Fruit fly (Drosophila melanogaster) whole organism, embryonic: Measurements from ENCODE around the gene Wbp2.
A peak's percentile ranks its signal among the peaks of the same experiment; 100 is the strongest.

Source experiments
- Atf-2 ChIP-seq: fragments of 200-800 bp; sonication (Bioruptor generic); optimal IDR thresholded peaks from 2 replicates; lab custom pipeline; 2016; ENCODE audit warnings: missing biosample characterization, missing genetic modification characterization
- CG10321 ChIP-seq: fragments of 200-800 bp; sonication (Bioruptor generic); IDR thresholded peaks from 2 replicates; pipeline ENCODE4 v1.3.6; 2022; ENCODE audit warnings: missing biosample characterization, missing genetic modification characterization
- CG11504 ChIP-seq: fragments of 200-800 bp; sonication (Bioruptor generic); optimal IDR thresholded peaks from 3 replicates; lab custom pipeline; 2019; ENCODE audit warnings: missing biosample characterization, mild to moderate bottlenecking, missing genetic modification characterization, moderate library complexity
- CG11560 ChIP-seq: fragments of 200-800 bp; sonication (Bioruptor generic); IDR thresholded peaks from 3 replicates; pipeline ENCODE4 v1.3.6; 2022; ENCODE audit warnings: missing biosample characterization, missing genetic modification characterization
- CG13894 ChIP-seq: fragments of 200-800 bp; sonication (Bioruptor generic); optimal IDR thresholded peaks from 3 replicates; lab custom pipeline; 2018; ENCODE audit warnings: missing biosample characterization, mild to moderate bottlenecking, missing genetic modification characterization, moderate library complexity
- CG1832 ChIP-seq: fragments of 200-800 bp; sonication (Bioruptor generic); optimal IDR thresholded peaks from 2 replicates; lab custom pipeline; 2017; ENCODE audit warnings: missing biosample characterization, mild to moderate bottlenecking, missing genetic modification characterization, inconsistent platforms
- CG2116 ChIP-seq: fragments of 200-800 bp; sonication (Bioruptor generic); optimal IDR thresholded peaks from 3 replicates; lab custom pipeline; 2018; ENCODE audit warnings: missing biosample characterization, mild to moderate bottlenecking, missing genetic modification characterization
- CG3163 ChIP-seq: fragments of 200-800 bp; sonication (Bioruptor generic); optimal IDR thresholded peaks from 3 replicates; lab custom pipeline; 2016; ENCODE audit warnings: missing biosample characterization, missing genetic modification characterization
- CG43689 ChIP-seq: fragments of 200-800 bp; sonication (Bioruptor generic); IDR thresholded peaks from 2 replicates; pipeline ENCODE4 v1.3.6; 2022; ENCODE audit warnings: missing biosample characterization, missing genetic modification characterization
- CG5180 ChIP-seq: fragments of 200-800 bp; sonication (Bioruptor generic); optimal IDR thresholded peaks from 3 replicates; lab custom pipeline; 2017; ENCODE audit warnings: missing biosample characterization, missing genetic modification characterization, mild to moderate bottlenecking, moderate library complexity, missing genetic modification reagents
- CG6689 ChIP-seq: fragments of 200-800 bp; sonication (Bioruptor generic); IDR thresholded peaks from 2 replicates; pipeline ENCODE4 v1.3.6; 2022; ENCODE audit warnings: missing biosample characterization, missing genetic modification characterization
- CG7372 ChIP-seq: fragments of 200-800 bp; sonication (Bioruptor generic); IDR thresholded peaks from 2 replicates; pipeline ENCODE4 v1.3.6; 2022; ENCODE audit warnings: missing biosample characterization, missing genetic modification characterization
- CG7839 ChIP-seq: fragments of 200-800 bp; sonication (Bioruptor generic); optimal IDR thresholded peaks from 3 replicates; lab custom pipeline; 2018; ENCODE audit warnings: missing biosample characterization, mild to moderate bottlenecking, missing genetic modification characterization, moderate library complexity
- CG8359 ChIP-seq: fragments of 200-800 bp; sonication (Bioruptor generic); optimal IDR thresholded peaks from 2 replicates; lab custom pipeline; 2017; ENCODE audit warnings: missing biosample characterization, mild to moderate bottlenecking, missing genetic modification characterization, borderline replicate concordance
- CG8478 ChIP-seq: fragments of >200 bp; optimal IDR thresholded peaks from 2 replicates; lab custom pipeline; 2018
- CG9215 ChIP-seq: fragments of 200-800 bp; sonication (Bioruptor generic); IDR thresholded peaks from 2 replicates; pipeline ENCODE4 v1.3.6; 2022; ENCODE audit warnings: missing biosample characterization, missing genetic modification characterization
- CG9932 ChIP-seq: fragments of 200-800 bp; sonication (Bioruptor generic); IDR thresholded peaks from 2 replicates; pipeline ENCODE4 v1.3.6; 2022; ENCODE audit warnings: missing biosample characterization, missing genetic modification characterization
- D19A ChIP-seq: fragments of 200-800 bp; optimal IDR thresholded peaks from 3 replicates; lab custom pipeline; 2019; ENCODE audit warnings: missing biosample characterization, mild to moderate bottlenecking, missing genetic modification characterization, moderate library complexity
- Dip2 ChIP-seq: fragments of 200-800 bp; sonication (Bioruptor generic); IDR thresholded peaks from 2 replicates; pipeline ENCODE4 v1.3.6; 2022; ENCODE audit warnings: missing biosample characterization, missing genetic modification characterization
- E2f2 ChIP-seq: fragments of 200-800 bp; sonication (Bioruptor generic); IDR thresholded peaks from 2 replicates; pipeline ENCODE4 v1.3.6; 2022; ENCODE audit warnings: missing biosample characterization, missing genetic modification characterization
- HLH3B ChIP-seq: fragments of 200-800 bp; sonication (Bioruptor generic); IDR thresholded peaks from 2 replicates; pipeline ENCODE4 v1.3.6; 2022; ENCODE audit warnings: missing biosample characterization, missing genetic modification characterization
- Hr78 ChIP-seq, 2 experiments: fragments of 200-800 bp in 1 of 2; fragments of >200 bp in 1 of 2; sonication (Bioruptor generic) in 1 of 2; optimal IDR thresholded peaks; 2 replicates each; lab custom pipeline; 2017 to 2019; ENCODE audit warnings: missing biosample characterization in 2 of 2, missing genetic modification characterization in 2 of 2, mild to moderate bottlenecking in 1 of 2, moderate library complexity in 1 of 2
- Hsf ChIP-seq: fragments of 200-800 bp; sonication (Bioruptor generic); optimal IDR thresholded peaks from 3 replicates; lab custom pipeline; 2016; ENCODE audit warnings: missing biosample characterization, missing genetic modification characterization
- Lim3 ChIP-seq: fragments of 200-800 bp; sonication (Bioruptor generic); IDR thresholded peaks from 2 replicates; pipeline ENCODE4 v1.3.6; 2022; ENCODE audit warnings: missing biosample characterization, missing genetic modification characterization
- Myb ChIP-seq: fragments of 200-800 bp; sonication (Bioruptor generic); optimal IDR thresholded peaks from 2 replicates; lab custom pipeline; 2016; ENCODE audit warnings: missing biosample characterization, missing genetic modification characterization
- Nf-YB ChIP-seq: fragments of 200-800 bp; sonication (Bioruptor generic); optimal IDR thresholded peaks from 3 replicates; lab custom pipeline; 2019; ENCODE audit warnings: missing biosample characterization, mild to moderate bottlenecking, missing genetic modification characterization, moderate library complexity
- Nf-YC ChIP-seq: fragments of 200-800 bp; optimal IDR thresholded peaks from 3 replicates; lab custom pipeline; 2019; ENCODE audit warnings: missing biosample characterization, mild to moderate bottlenecking, missing genetic modification characterization, moderate library complexity
- Rx ChIP-seq: fragments of 200-800 bp; sonication (Bioruptor generic); IDR thresholded peaks from 2 replicates; pipeline ENCODE4 v1.3.6; 2022; ENCODE audit warnings: missing biosample characterization, missing genetic modification characterization
- Six4 ChIP-seq: fragments of 200-800 bp; sonication (Bioruptor generic); optimal IDR thresholded peaks from 2 replicates; lab custom pipeline; 2016; ENCODE audit warnings: missing biosample characterization, missing genetic modification characterization
- Sry-δ ChIP-seq: fragments of 200-800 bp; sonication (Bioruptor generic); optimal IDR thresholded peaks from 2 replicates; lab custom pipeline; 2016; ENCODE audit warnings: missing biosample characterization, missing genetic modification characterization
- ac ChIP-seq: fragments of 200-800 bp; sonication (Bioruptor generic); optimal IDR thresholded peaks from 3 replicates; lab custom pipeline; 2017; ENCODE audit warnings: missing biosample characterization, mild to moderate bottlenecking, missing genetic modification characterization
- bab2 ChIP-seq: fragments of 200-800 bp; sonication (Bioruptor generic); optimal IDR thresholded peaks from 2 replicates; lab custom pipeline; 2016; ENCODE audit warnings: missing biosample characterization, missing genetic modification characterization
- bowl ChIP-seq: fragments of 200-800 bp; sonication (Bioruptor generic); IDR thresholded peaks from 2 replicates; pipeline ENCODE4 v1.3.6; 2022; ENCODE audit warnings: missing biosample characterization, missing genetic modification characterization
- btn ChIP-seq: fragments of 200-800 bp; sonication (Bioruptor generic); optimal IDR thresholded peaks from 2 replicates; lab custom pipeline; 2016; ENCODE audit warnings: missing biosample characterization, missing genetic modification characterization
- caup ChIP-seq: fragments of 200-800 bp; sonication (Bioruptor generic); optimal IDR thresholded peaks from 3 replicates; lab custom pipeline; 2017; ENCODE audit warnings: missing biosample characterization, mild to moderate bottlenecking, missing genetic modification characterization, moderate library complexity; ENCODE audit not compliant: severe bottlenecking
- chm ChIP-seq: fragments of 200-800 bp; sonication (Bioruptor generic); IDR thresholded peaks from 2 replicates; pipeline ENCODE4 v1.3.6; 2022; ENCODE audit warnings: missing biosample characterization, missing genetic modification characterization
- cwo ChIP-seq: fragments of 200-800 bp; sonication (Bioruptor generic); optimal IDR thresholded peaks from 3 replicates; lab custom pipeline; 2017; ENCODE audit warnings: missing biosample characterization, missing genetic modification characterization, mild to moderate bottlenecking, moderate library complexity, missing genetic modification reagents
- dpn ChIP-seq, 2 experiments: fragments of 200-800 bp; sonication (Bioruptor generic); optimal IDR thresholded peaks; 3 replicates each; lab custom pipeline; 2016; ENCODE audit warnings: missing biosample characterization in 2 of 2, missing genetic modification characterization in 2 of 2
- esg ChIP-seq: fragments of 200-800 bp; sonication (Bioruptor generic); conservative IDR thresholded peaks from 2 replicates; pipeline ENCODE4 v1.3.6; 2022; ENCODE audit warnings: missing biosample characterization, missing genetic modification characterization
- gem ChIP-seq: fragments of 200-800 bp; sonication (Bioruptor generic); optimal IDR thresholded peaks from 2 replicates; lab custom pipeline; 2019; ENCODE audit warnings: missing biosample characterization, mild to moderate bottlenecking, missing genetic modification characterization, moderate library complexity
- grau ChIP-seq: fragments of 200-800 bp; optimal IDR thresholded peaks from 3 replicates; lab custom pipeline; 2019; ENCODE audit warnings: missing biosample characterization, mild to moderate bottlenecking, missing genetic modification characterization, moderate library complexity
- grn ChIP-seq: fragments of 200-800 bp; sonication (Bioruptor generic); optimal IDR thresholded peaks from 3 replicates; lab custom pipeline; 2017; ENCODE audit warnings: missing biosample characterization, missing genetic modification characterization
- insv ChIP-seq, 2 experiments: fragments of 200-800 bp; sonication (Bioruptor generic); optimal IDR thresholded peaks; 3 replicates each; lab custom pipeline; 2016 to 2018; ENCODE audit warnings: missing biosample characterization in 2 of 2, missing genetic modification characterization in 2 of 2
- mld ChIP-seq: fragments of 200-800 bp; sonication (Bioruptor generic); IDR thresholded peaks from 3 replicates; pipeline ENCODE4 v1.3.6; 2022; ENCODE audit warnings: missing biosample characterization, missing genetic modification characterization; ENCODE audit not compliant: partially characterized antibody
- nerfin-1 ChIP-seq: fragments of 200-800 bp; sonication (Bioruptor generic); optimal IDR thresholded peaks from 3 replicates; lab custom pipeline; 2019; ENCODE audit warnings: missing biosample characterization, mild to moderate bottlenecking, missing genetic modification characterization, moderate library complexity
- pnt ChIP-seq: fragments of 200-800 bp; sonication (Bioruptor generic); optimal IDR thresholded peaks from 3 replicates; lab custom pipeline; 2016; ENCODE audit warnings: missing biosample characterization, missing genetic modification characterization
- pum ChIP-seq: fragments of 200-800 bp; sonication (Bioruptor generic); optimal IDR thresholded peaks from 2 replicates; lab custom pipeline; 2016; ENCODE audit warnings: missing biosample characterization, missing genetic modification characterization
- pzg ChIP-seq: fragments of 200-800 bp; sonication (Bioruptor generic); optimal IDR thresholded peaks from 3 replicates; lab custom pipeline; 2018; ENCODE audit warnings: missing biosample characterization, mild to moderate bottlenecking, missing genetic modification characterization, moderate library complexity
- trh ChIP-seq: fragments of 200-800 bp; sonication (Bioruptor generic); optimal IDR thresholded peaks from 2 replicates; lab custom pipeline; 2016; ENCODE audit warnings: missing biosample characterization, missing genetic modification characterization
- zfh2 ChIP-seq: fragments of 200-800 bp; sonication (Bioruptor generic); optimal IDR thresholded peaks from 2 replicates; lab custom pipeline; 2016; ENCODE audit warnings: missing biosample characterization, missing genetic modification characterization

Wbp2 gene

DNA sequence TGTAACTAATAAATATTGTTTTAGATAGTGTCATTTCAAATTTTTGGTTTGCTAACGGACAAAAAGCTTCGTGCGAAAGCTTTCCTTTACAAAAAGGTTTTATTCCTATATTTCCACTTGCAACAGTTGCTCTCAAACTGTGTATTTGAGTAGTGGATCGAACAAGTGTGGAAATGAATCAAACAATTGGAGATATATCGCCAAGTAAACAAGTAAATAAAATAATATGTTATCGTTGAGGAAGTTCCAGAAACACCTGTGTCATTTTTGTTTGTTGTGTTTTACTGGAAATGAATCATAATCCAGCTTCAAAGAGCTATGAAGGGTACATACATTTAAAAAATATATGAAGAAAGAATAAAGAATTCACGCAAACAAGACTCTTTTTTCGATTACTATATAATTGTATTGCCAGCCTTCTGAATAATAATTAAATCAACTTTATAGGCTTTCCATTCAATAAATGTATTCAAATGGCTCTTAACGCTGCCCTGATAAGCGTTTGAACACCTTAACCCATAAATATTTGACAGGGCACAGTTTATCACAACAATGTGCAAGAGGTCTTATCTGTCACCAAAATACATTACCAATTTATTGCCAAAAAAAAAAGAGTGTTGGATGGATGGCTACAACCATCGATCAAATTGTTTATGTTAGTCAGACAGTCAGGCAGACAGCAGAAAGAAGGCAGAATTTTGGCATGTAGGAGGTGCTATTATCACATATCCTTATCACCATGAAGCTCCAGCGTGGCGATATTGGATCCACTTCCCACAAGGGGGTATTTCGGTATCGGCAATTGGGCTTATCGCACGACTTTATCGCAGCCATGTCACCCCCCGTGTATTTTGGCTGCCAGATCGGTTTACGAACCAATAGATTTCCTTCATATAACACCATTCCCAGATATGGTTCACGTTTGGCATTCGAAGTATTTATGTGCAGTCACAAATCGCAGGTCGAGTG is 14.2 kb upstream of the Wbp2 start (continued):
- TF ChIP-seq caup (GFP tag; lab: Kevin White, UChicago), result peak; percentile 20
- TF ChIP-seq Hsf (GFP tag; lab: Kevin White, UChicago), result no peak
- TF ChIP-seq CG11504, result peak; percentile 6
- no peak for TF ChIP-seq pnt (GFP tag; lab: Kevin White, UChicago)
- TF ChIP-seq CG8359 (GFP tag; lab: Kevin White, UChicago), result no peak
- peak; percentile 78 for TF ChIP-seq grn (GFP tag; lab: Kevin White, UChicago)
- TF ChIP-seq CG8478 (lab: Kevin White, UChicago), result no peak
- no peak for TF ChIP-seq Lim3 (GFP tag; lab: Robert Waterston, UW)
- TF ChIP-seq CG13894 (tag; lab: Kevin White, UChicago), result no peak
- no peak for TF ChIP-seq ac (GFP tag; lab: Kevin White, UChicago)
- TF ChIP-seq Atf-2 (GFP tag; lab: Kevin White, UChicago), result no peak
- TF ChIP-seq Nf-YC (tag; lab: Kevin White, UChicago), result no peak
- TF ChIP-seq CG10321 (GFP tag; lab: Robert Waterston, UW), result no peak
- TF ChIP-seq insv (GFP tag; optimal IDR thresholded peaks at IDR 0.05; lab: Kevin White, UChicago), result no peak
- peak; percentile 8 for TF ChIP-seq nerfin-1
- no peak for TF ChIP-seq CG1832 (GFP tag; lab: Kevin White, UChicago)
- no peak for TF ChIP-seq bowl (GFP tag; lab: Robert Waterston, UW)
- TF ChIP-seq chm (GFP tag; lab: Robert Waterston, UW), result no peak; the same call in 1 of the 2 replicates
- no peak for TF ChIP-seq Nf-YB (GFP tag; lab: Kevin White, UChicago)
- no peak for TF ChIP-seq E2f2 (GFP tag; lab: Robert Waterston, UW)
- TF ChIP-seq CG43689, result no peak
- TF ChIP-seq dpn (GFP tag; optimal IDR thresholded peaks at IDR 0.05; lab: Kevin White, UChicago), result no peak
- no peak for TF ChIP-seq CG9215 (GFP tag; lab: Robert Waterston, UW)
- no peak for TF ChIP-seq grau
- TF ChIP-seq cwo (GFP tag; lab: Kevin White, UChicago), result peak; percentile 9
- TF ChIP-seq gem (tag; lab: Kevin White, UChicago), result peak; percentile 13
- peak in 1 of 2 experiments; percentile 17 for TF ChIP-seq Hr78 (GFP tag; optimal IDR thresholded peaks at IDR 0.05; lab: Kevin White, UChicago)
- TF ChIP-seq CG7372 (GFP tag; lab: Robert Waterston, UW), result no peak
- TF ChIP-seq esg (GFP tag; lab: Robert Waterston, UW), result no peak
- TF ChIP-seq bab2 (GFP tag; lab: Kevin White, UChicago), result no peak
- no peak for TF ChIP-seq mld (GFP tag; lab: Robert Waterston, UW)
- no peak for TF ChIP-seq CG11560
- no peak for TF ChIP-seq pum (GFP tag; lab: Kevin White, UChicago)
- TF ChIP-seq CG5180 (GFP tag; lab: Kevin White, UChicago), result no peak
- no peak for TF ChIP-seq CG6689 (GFP tag; lab: Robert Waterston, UW)
- TF ChIP-seq Rx, result no peak
- TF ChIP-seq btn (GFP tag; lab: Kevin White, UChicago), result no peak
- no peak for TF ChIP-seq zfh2 (GFP tag; lab: Kevin White, UChicago)
- no peak for TF ChIP-seq Dip2 (GFP tag; lab: Robert Waterston, UW)
- no peak for TF ChIP-seq Sry-δ (GFP tag; lab: Kevin White, UChicago)
- no peak for TF ChIP-seq pzg
- TF ChIP-seq CG3163, result no peak
- TF ChIP-seq Six4 (GFP tag; lab: Kevin White, UChicago), result no peak
- no peak for TF ChIP-seq CG9932 (GFP tag; lab: Robert Waterston, UW)
- no peak for TF ChIP-seq CG2116 (GFP tag; lab: Kevin White, UChicago)
- peak; percentile 85 for TF ChIP-seq Myb
- TF ChIP-seq D19A (tag; lab: Kevin White, UChicago), result peak; percentile 14
- no peak for TF ChIP-seq CG7839 (tag; lab: Kevin White, UChicago)
- no peak for TF ChIP-seq HLH3B
- TF ChIP-seq trh (GFP tag; lab: Kevin White, UChicago), result no peak
